Worm (Caenorhabditis elegans): Measurements from ENCODE around the gene B0416.3.

DNA sequence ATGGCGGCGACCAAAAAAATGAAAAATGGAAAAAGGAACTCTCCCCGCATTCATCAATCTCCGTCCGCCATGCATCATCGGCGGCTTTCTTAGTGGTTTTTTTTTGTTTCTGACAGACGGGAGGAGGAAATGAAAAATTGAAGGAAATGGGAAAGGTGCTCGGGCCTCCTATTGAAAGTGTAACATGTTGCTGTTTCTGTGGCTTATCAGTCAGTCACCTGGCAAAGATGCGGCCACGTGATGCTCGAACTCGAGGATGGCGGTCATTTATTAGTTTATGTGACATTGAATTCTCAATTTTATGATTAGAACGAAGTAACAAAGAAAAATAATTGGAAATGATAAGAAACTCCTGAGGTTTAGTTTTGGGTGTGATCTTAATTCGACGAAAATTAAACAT, 26.8 kb upstream of the B0416.3 start:
- TF ChIP-seq W03F9.2 (tag; optimal IDR thresholded peaks at IDR 0.05): no peak
- TF ChIP-seq him-1 (tag; optimal IDR thresholded peaks at IDR 0.05): no peak
